Fruit fly (Drosophila melanogaster) whole organism, pupa: Measurements from ENCODE around the gene Sk1.

Experiments
- CG10348 ChIP-seq: fragments of 200-800 bp; sonication (Bioruptor generic); IDR thresholded peaks from 2 replicates; pipeline ENCODE4 v1.3.6; 2022; ENCODE audit warnings: missing biosample characterization, missing genetic modification characterization
- CG12605 ChIP-seq: fragments of 200-800 bp; sonication (Bioruptor generic); IDR thresholded peaks from 2 replicates; pipeline ENCODE4 v1.3.6; 2022; ENCODE audit warnings: missing biosample characterization, missing genetic modification characterization
- CG13204 ChIP-seq: fragments of 200-800 bp; sonication (Bioruptor generic); optimal IDR thresholded peaks from 2 replicates; lab custom pipeline; 2018; ENCODE audit warnings: missing biosample characterization, mild to moderate bottlenecking, missing genetic modification characterization, moderate library complexity
- CG14655 ChIP-seq: fragments of 200-800 bp; sonication (Bioruptor generic); optimal IDR thresholded peaks from 3 replicates; lab custom pipeline; 2017; ENCODE audit warnings: mild to moderate bottlenecking, missing biosample characterization, missing genetic modification reagents, missing genetic modification characterization
- CG15710 ChIP-seq: fragments of 200-800 bp; sonication (Bioruptor generic); optimal IDR thresholded peaks from 2 replicates; lab custom pipeline; 2018; ENCODE audit warnings: missing biosample characterization, mild to moderate bottlenecking, missing genetic modification characterization, moderate library complexity
- CG17806 ChIP-seq: fragments of 200-800 bp; sonication (Bioruptor generic); optimal IDR thresholded peaks from 2 replicates; lab custom pipeline; 2018; ENCODE audit warnings: missing biosample characterization, mild to moderate bottlenecking, missing genetic modification characterization, moderate library complexity
- CG32121 ChIP-seq: fragments of 200-800 bp; sonication (Bioruptor generic); IDR thresholded peaks from 2 replicates; pipeline ENCODE4 v1.3.6; 2022; ENCODE audit warnings: missing biosample characterization, missing genetic modification characterization
- CG34367 ChIP-seq: fragments of 200-800 bp; sonication (Bioruptor generic); optimal IDR thresholded peaks from 2 replicates; lab custom pipeline; 2018; ENCODE audit warnings: missing biosample characterization, mild to moderate bottlenecking, missing genetic modification characterization
- CG4496 ChIP-seq: fragments of 200-800 bp; sonication (Bioruptor generic); IDR thresholded peaks from 3 replicates; pipeline ENCODE4 v1.3.6; 2022; ENCODE audit warnings: missing biosample characterization, missing genetic modification characterization
- CG8159 ChIP-seq: fragments of 200-800 bp; sonication (Bioruptor generic); optimal IDR thresholded peaks from 3 replicates; lab custom pipeline; 2018; ENCODE audit warnings: missing biosample characterization, mild to moderate bottlenecking, missing genetic modification characterization, moderate library complexity
- CG8301 ChIP-seq: fragments of 200-800 bp; sonication (Bioruptor generic); optimal IDR thresholded peaks from 2 replicates; lab custom pipeline; 2018; ENCODE audit warnings: missing biosample characterization, mild to moderate bottlenecking, missing genetic modification characterization
- CG9948 ChIP-seq: fragments of 200-800 bp; sonication (Bioruptor generic); optimal IDR thresholded peaks from 2 replicates; lab custom pipeline; 2018; ENCODE audit warnings: missing biosample characterization, mild to moderate bottlenecking, missing genetic modification characterization, moderate library complexity
- D1 ChIP-seq: fragments of 200-800 bp; sonication (Bioruptor generic); optimal IDR thresholded peaks from 2 replicates; lab custom pipeline; 2018; ENCODE audit warnings: missing biosample characterization, mild to moderate bottlenecking, missing genetic modification characterization, moderate library complexity
- EcR ChIP-seq: fragments of 200-800 bp; sonication (Bioruptor generic); optimal IDR thresholded peaks from 3 replicates; lab custom pipeline; 2019; ENCODE audit warnings: missing biosample characterization, missing genetic modification characterization, mild to moderate bottlenecking, moderate library complexity, missing genetic modification reagents
- Ets98B ChIP-seq: fragments of 200-800 bp; sonication (Bioruptor generic); IDR thresholded peaks from 2 replicates; pipeline ENCODE4 v1.3.6; 2022; ENCODE audit warnings: missing biosample characterization, missing genetic modification characterization
- Pif1A ChIP-seq: fragments of 200-800 bp; sonication (Bioruptor generic); optimal IDR thresholded peaks from 3 replicates; lab custom pipeline; 2016; ENCODE audit warnings: missing biosample characterization, missing genetic modification characterization
- Pif1B ChIP-seq: fragments of 200-800 bp; sonication (Bioruptor generic); optimal IDR thresholded peaks from 3 replicates; lab custom pipeline; 2016; ENCODE audit warnings: missing biosample characterization, missing genetic modification characterization
- Snoo ChIP-seq: fragments of 200-800 bp; sonication (Bioruptor generic); optimal IDR thresholded peaks from 3 replicates; lab custom pipeline; 2017; ENCODE audit warnings: missing biosample characterization, mild to moderate bottlenecking, missing genetic modification characterization, inconsistent platforms
- fd96Ca ChIP-seq: fragments of 200-800 bp; sonication (Bioruptor generic); IDR thresholded peaks from 3 replicates; pipeline ENCODE4 v1.3.6; 2022; ENCODE audit warnings: missing biosample characterization, missing genetic modification characterization
- gl ChIP-seq: fragments of 200-800 bp; sonication (Bioruptor generic); optimal IDR thresholded peaks from 2 replicates; lab custom pipeline; 2018; ENCODE audit warnings: missing biosample characterization, mild to moderate bottlenecking, missing genetic modification characterization
- rn ChIP-seq: fragments of 200-800 bp; sonication (Bioruptor generic); IDR thresholded peaks from 2 replicates; pipeline ENCODE4 v1.3.6; 2022; ENCODE audit warnings: missing biosample characterization, missing genetic modification characterization

Gene Sk1

dm6 chrX:11439270-11439669 lies 3.1 kb upstream of the Sk1 start:
- TF ChIP-seq D1 (tag; lab: Kevin White, UChicago) (no peak), Pif1B (no peak), EcR (GFP tag; lab: Kevin White, UChicago) (peak; percentile 36), fd96Ca (GFP tag; lab: Robert Waterston, UW) (no peak)

DNA sequence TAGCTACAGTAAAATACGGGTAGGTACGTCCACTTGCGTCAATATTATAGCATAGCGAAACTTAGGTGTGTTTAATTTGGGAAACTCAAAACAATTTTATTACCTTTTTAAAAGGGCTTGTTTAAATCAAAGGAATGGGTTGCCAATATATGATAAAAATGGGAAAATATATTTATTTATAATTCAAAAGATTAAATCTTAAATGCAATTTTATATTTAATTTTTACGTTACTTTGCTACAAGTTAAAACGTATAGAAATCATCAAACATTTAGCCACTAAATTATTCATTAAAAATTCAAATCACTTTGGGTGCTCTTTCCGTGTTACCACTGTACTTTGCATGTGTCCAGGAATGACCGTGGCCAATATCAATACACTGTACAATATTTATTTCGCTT lies 1.4 kb upstream of the Sk1 start:
- TF ChIP-seq rn (no peak), gl (tag; lab: Kevin White, UChicago) (no peak), Pif1B (no peak), fd96Ca (GFP tag; lab: Robert Waterston, UW) (no peak), Snoo (tag; lab: Kevin White, UChicago) (no peak), D1 (tag; lab: Kevin White, UChicago) (no peak), CG14655 (GFP tag; lab: Kevin White, UChicago) (no peak), EcR (GFP tag; lab: Kevin White, UChicago) (no peak), CG8301 (tag; lab: Kevin White, UChicago) (no peak), Ets98B (GFP tag; lab: Robert Waterston, UW) (no peak), CG4496 (GFP tag; lab: Robert Waterston, UW) (no peak), CG34367 (tag; lab: Kevin White, UChicago) (no peak), Pif1A (GFP tag; lab: Kevin White, UChicago) (no peak), CG8159 (tag; lab: Kevin White, UChicago) (no peak), CG9948 (no peak), CG12605 (GFP tag; lab: Robert Waterston, UW) (no peak), CG17806 (no peak), CG32121 (no peak), CG15710 (no peak)

- TF ChIP-seq Ets98B (GFP tag; lab: Robert Waterston, UW) (peak; percentile 87), CG4496 (GFP tag; lab: Robert Waterston, UW) (peak; percentile 95), CG15710 (peak; percentile 69), CG10348 (peak; percentile 70; the same call in 1 of the 2 replicates), fd96Ca (GFP tag; lab: Robert Waterston, UW) (peak; percentile 94), Snoo (tag; lab: Kevin White, UChicago) (peak; percentile 76), CG17806 (peak; percentile 62), D1 (tag; lab: Kevin White, UChicago) (no peak), CG13204 (no peak), CG34367 (tag; lab: Kevin White, UChicago) (peak; percentile 72), CG12605 (GFP tag; lab: Robert Waterston, UW) (peak; percentile 87), EcR (GFP tag; lab: Kevin White, UChicago) (no peak), CG14655 (GFP tag; lab: Kevin White, UChicago) (peak; percentile 76), gl (tag; lab: Kevin White, UChicago) (peak; percentile 50), rn (0 out of 2 replicates have a peak, but pooled peaks have one; percentile 45), CG8159 (tag; lab: Kevin White, UChicago) (peak; percentile 68), Pif1A (GFP tag; lab: Kevin White, UChicago) (peak; percentile 75), Pif1B (peak; percentile 76), CG32121 (peak; percentile 89), CG8301 (tag; lab: Kevin White, UChicago) (peak; percentile 68), CG9948 (peak; percentile 66)
Measured at dm6 chrX:11446792-11447405, 4.6 kb downstream of the Sk1 start.

DNA sequence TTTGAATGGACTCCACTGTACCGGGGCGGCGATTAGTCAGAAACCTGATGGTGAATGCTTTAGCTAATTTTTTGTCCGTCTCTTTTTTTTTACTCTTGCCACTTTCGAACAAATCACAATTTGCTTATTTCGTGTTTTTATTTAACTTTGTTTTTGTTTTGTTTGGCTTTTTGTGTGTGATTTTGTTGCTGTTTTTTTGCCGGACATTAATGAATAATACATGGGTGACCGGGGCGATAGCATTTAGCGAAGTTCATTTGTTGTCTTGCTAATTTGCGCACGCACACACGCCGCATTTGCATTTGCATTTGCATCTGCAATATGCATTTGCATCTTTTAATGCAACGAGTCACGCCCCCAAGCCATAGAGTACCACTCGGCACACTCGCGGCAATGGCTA lies 6.3 kb downstream of the Sk1 start:
- TF ChIP-seq CG13204 (no peak), Ets98B (GFP tag; lab: Robert Waterston, UW) (0 out of 2 replicates have a peak, but pooled peaks have one; percentile 27)

DNA sequence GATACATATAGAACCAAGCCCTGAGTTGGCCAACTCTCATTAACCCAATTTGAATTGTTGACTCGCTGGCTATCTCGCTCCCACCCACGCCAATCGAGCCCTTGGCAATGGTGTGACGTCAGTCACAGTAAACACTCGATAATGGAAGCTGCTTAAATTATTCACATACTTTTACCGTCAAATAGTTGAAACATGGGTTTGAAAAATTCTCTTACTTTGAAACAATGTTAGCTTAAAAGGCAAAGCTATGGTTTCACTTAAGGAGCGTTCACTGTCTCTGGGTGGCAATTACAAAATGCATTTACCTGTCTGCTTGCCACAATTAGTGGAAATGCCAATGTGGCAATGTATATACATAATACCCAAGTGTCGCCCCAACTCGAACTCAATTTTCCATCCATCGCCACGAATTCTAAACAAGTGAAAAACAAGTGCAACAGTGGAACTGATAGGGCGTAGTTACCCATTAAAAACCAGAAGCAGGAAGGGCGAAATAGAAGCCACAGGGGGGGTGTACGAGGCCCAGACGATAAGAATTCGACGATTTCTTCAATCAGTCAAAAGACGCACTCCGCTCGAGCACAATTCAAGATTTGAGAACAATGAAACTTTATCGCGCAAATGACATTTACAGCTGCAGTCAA lies 7.3 kb downstream of the Sk1 start:
- TF ChIP-seq CG8301 (tag; lab: Kevin White, UChicago) (peak; percentile 40), CG12605 (GFP tag; lab: Robert Waterston, UW) (peak; percentile 46; the same call in 1 of the 2 replicates), CG17806 (peak; percentile 5), CG10348 (no peak), CG15710 (peak; percentile 51), CG8159 (tag; lab: Kevin White, UChicago) (peak; percentile 38), Pif1B (peak; percentile 12), gl (tag; lab: Kevin White, UChicago) (no peak), Snoo (tag; lab: Kevin White, UChicago) (peak; percentile 75), fd96Ca (GFP tag; lab: Robert Waterston, UW) (peak; percentile 62; the same call in 2 of the 3 replicates), CG14655 (GFP tag; lab: Kevin White, UChicago) (peak; percentile 51), CG34367 (tag; lab: Kevin White, UChicago) (peak; percentile 24), CG32121 (peak; percentile 61; the same call in 1 of the 2 replicates), rn (no peak), CG13204 (no peak), EcR (GFP tag; lab: Kevin White, UChicago) (no peak), D1 (tag; lab: Kevin White, UChicago) (no peak), CG4496 (GFP tag; lab: Robert Waterston, UW) (peak; percentile 82), CG9948 (peak; percentile 24), Pif1A (GFP tag; lab: Kevin White, UChicago) (peak; percentile 55), Ets98B (GFP tag; lab: Robert Waterston, UW) (peak; percentile 63)
